Worm (Caenorhabditis elegans): Measurements from ENCODE around the gene F10A3.4.

DNA sequence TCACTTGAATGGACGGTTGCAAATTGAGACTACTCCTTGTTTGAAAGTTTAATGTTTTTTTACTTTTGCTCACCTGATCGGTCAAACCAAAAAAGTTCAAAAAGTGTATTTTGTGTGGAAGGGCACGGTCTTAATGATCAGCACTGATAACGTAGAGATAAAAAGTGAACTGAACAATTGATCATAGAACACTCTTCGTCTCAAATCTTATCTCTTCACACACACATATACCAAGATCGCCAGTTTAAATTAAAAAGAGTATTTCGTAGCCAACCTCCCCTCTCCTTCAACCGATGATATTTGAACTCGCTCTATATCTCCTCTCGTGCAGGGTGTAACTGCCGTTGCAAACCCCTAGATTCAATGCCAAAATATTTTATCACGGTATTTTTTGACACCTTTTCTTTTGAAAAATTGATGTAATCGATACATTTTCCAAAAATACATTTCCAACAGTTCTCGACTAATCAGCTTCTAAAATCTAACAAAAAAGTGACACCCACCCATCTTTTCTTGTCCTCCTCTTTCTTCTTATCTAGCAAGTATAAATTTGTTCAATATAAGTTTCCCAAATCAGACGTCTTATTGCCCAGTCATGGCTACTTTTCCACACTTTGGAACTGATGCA lies 48.7 kb upstream of the F10A3.4 start, which contains the start of gene cth-1:
- TF ChIP-seq lin-13 (tag; optimal IDR thresholded peaks at IDR 0.05) (no peak), sem-2 (GFP tag; optimal IDR thresholded peaks at IDR 0.05) (no peak), nhr-28 (tag; optimal IDR thresholded peaks at IDR 0.05) (no peak), unc-120 (tag; optimal IDR thresholded peaks at IDR 0.05; ENCODE audit: poor library complexity, severe bottlenecking) (no peak)
